Fruit fly (Drosophila melanogaster) whole organism, wandering third instar larva: ENCODE data around the gene CG7778.

Experiments
- Abd-B ChIP-seq: fragments of >200 bp; optimal IDR thresholded peaks from 2 replicates; lab custom pipeline; 2017; ENCODE audit warnings: missing biosample characterization, missing genetic modification characterization
- GATAd ChIP-seq: sonication (Bioruptor generic); optimal IDR thresholded peaks from 2 replicates; lab custom pipeline; 2016; ENCODE audit warnings: missing biosample characterization, missing genetic modification characterization
- Hr78 ChIP-seq: fragments of >200 bp; optimal IDR thresholded peaks from 2 replicates; lab custom pipeline; 2017; ENCODE audit warnings: missing biosample characterization, missing genetic modification characterization
- Rel ChIP-seq, 2 experiments: fragments of 200-800 bp; sonication (Bioruptor generic) in 1 of 2; optimal IDR thresholded peaks; 2 replicates in 1 of 2; 3 replicates in 1 of 2; lab custom pipeline; 2016 to 2019; ENCODE audit warnings: mild to moderate bottlenecking in 2 of 2, missing biosample characterization in 2 of 2, missing genetic modification characterization in 2 of 2, moderate library complexity in 1 of 2
- Vsx2 ChIP-seq: fragments of 200-300, 225-300 bp; sonication (Bioruptor generic); optimal IDR thresholded peaks from 2 replicates; lab custom pipeline; 2018; ENCODE audit warnings: missing biosample characterization, missing genetic modification characterization; ENCODE audit not compliant: partially characterized antibody
- fru ChIP-seq: fragments of 200-800 bp; sonication (Bioruptor generic); optimal IDR thresholded peaks from 3 replicates; lab custom pipeline; 2016; ENCODE audit warnings: missing biosample characterization, mild to moderate bottlenecking, missing genetic modification characterization
- psq ChIP-seq: fragments of 200-800 bp; sonication (Bioruptor generic); optimal IDR thresholded peaks from 3 replicates; lab custom pipeline; 2017; ENCODE audit warnings: missing biosample characterization, mild to moderate bottlenecking, missing genetic modification characterization, moderate library complexity

- TF ChIP-seq psq (GFP tag; lab: Kevin White, UChicago) (no peak), fru (GFP tag; lab: Kevin White, UChicago) (no peak), Rel (GFP tag; optimal IDR thresholded peaks at IDR 0.05; lab: Kevin White, UChicago) (no peak), Rel (tag; optimal IDR thresholded peaks at IDR 0.05; lab: Kevin White, UChicago) (no peak), GATAd (no peak), Hr78 (GFP tag; lab: Kevin White, UChicago) (no peak), Vsx2 (GFP tag; lab: Kevin White, UChicago) (no peak), Abd-B (GFP tag; lab: Kevin White, UChicago) (no peak)
These were observed 48.4 kb downstream of the CG7778 start, which contains the start of gene Peritrophin-15b for dm6 chr2L:8394840-8395239.
